Worm (Caenorhabditis elegans): ENCODE results near the gene adah-1.

- TF ChIP-seq ceh-9 (tag; optimal IDR thresholded peaks at IDR 0.05) (no peak), zag-1 (tag; optimal IDR thresholded peaks at IDR 0.05) (no peak), R02D3.7 (tag; optimal IDR thresholded peaks at IDR 0.05) (no peak), tbx-2 (tag; optimal IDR thresholded peaks at IDR 0.05) (no peak), nhr-11 (tag; optimal IDR thresholded peaks at IDR 0.05) (no peak), elt-1 (tag; optimal IDR thresholded peaks at IDR 0.05) (no peak), skn-1 (tag; optimal IDR thresholded peaks at IDR 0.05) (no peak), nhr-12 (tag; optimal IDR thresholded peaks at IDR 0.05) (no peak), fkh-10 (GFP tag; optimal IDR thresholded peaks at IDR 0.05) (no peak), pqm-1 (tag; optimal IDR thresholded peaks at IDR 0.05) (no peak), mml-1 (tag; optimal IDR thresholded peaks at IDR 0.05) (no peak), elt-3 (tag; optimal IDR thresholded peaks at IDR 0.05) (no peak), ceh-16 (tag; optimal IDR thresholded peaks at IDR 0.05) (no peak)
Measured at ce11 chrIV:7003323-7003722, 20.7 kb upstream of the adah-1 start, which contains the start of gene cht-3.
